Worm (Caenorhabditis elegans) whole organism, L4 larva: Measurements from ENCODE around the gene Y71H2B.8.

ENCODE experiments used
- F37D6.2 ChIP-seq: sonication (generic microtip); optimal IDR thresholded peaks from 2 replicates; lab custom pipeline; 2016; ENCODE audit warnings: mild to moderate bottlenecking, missing genetic modification characterization, missing compliant biosample characterization
- T20F7.1 ChIP-seq: fragments of 200-800 bp; sonication (Bioruptor generic); optimal IDR thresholded peaks from 2 replicates; lab custom pipeline; 2018; ENCODE audit warnings: mild to moderate bottlenecking, missing genetic modification characterization, missing compliant biosample characterization
- Y48G9A.11 ChIP-seq: fragments of 200-800 bp; sonication (Bioruptor generic); IDR thresholded peaks from 2 replicates; pipeline ENCODE4 v1.3.6; 2022; ENCODE audit warnings: missing genetic modification reagents, missing genetic modification characterization, missing compliant biosample characterization
- ZK337.2 ChIP-seq: fragments of 200-800 bp; sonication (Bioruptor generic); IDR thresholded peaks from 2 replicates; pipeline ENCODE4 v1.3.6; 2022; ENCODE audit warnings: missing genetic modification reagents, missing genetic modification characterization, missing compliant biosample characterization
- ZK546.5 ChIP-seq, 2 experiments: sonication (generic microtip); optimal IDR thresholded peaks; 2 replicates each; lab custom pipeline; 2017; ENCODE audit warnings: missing biosample characterization in 2 of 2, missing genetic modification characterization in 2 of 2
- aly-2 ChIP-seq: sonication (generic microtip); optimal IDR thresholded peaks from 2 replicates; lab custom pipeline; 2018; ENCODE audit warnings: missing biosample characterization, missing genetic modification characterization
- arid-1 ChIP-seq: fragments of 200-800 bp; sonication (Bioruptor generic); conservative IDR thresholded peaks from 2 replicates; pipeline ENCODE4 v1.3.6; 2022; ENCODE audit warnings: missing genetic modification reagents, missing genetic modification characterization, missing compliant biosample characterization
- ceh-32 ChIP-seq: sonication (generic microtip); optimal IDR thresholded peaks from 2 replicates; lab custom pipeline; 2016; ENCODE audit warnings: mild to moderate bottlenecking, missing genetic modification characterization, missing compliant biosample characterization; ENCODE audit not compliant: poor library complexity
- ctbp-1 ChIP-seq: fragments of 200-800 bp; sonication (Bioruptor generic); IDR thresholded peaks from 2 replicates; pipeline ENCODE4 v1.3.6; 2022; ENCODE audit warnings: missing genetic modification reagents, missing genetic modification characterization, missing compliant biosample characterization
- daf-12 ChIP-seq: fragments of 150-350 bp; optimal IDR thresholded peaks from 2 replicates; lab custom pipeline; 2014; ENCODE audit warnings: missing biosample characterization, missing genetic modification reagents, missing genetic modification characterization
- daf-16 ChIP-seq, 3 experiments: sonication (generic microtip); optimal IDR thresholded peaks; 2 replicates each; lab custom pipeline; 2016 to 2017; ENCODE audit warnings: missing genetic modification characterization in 3 of 3, missing genetic modification reagents in 3 of 3, mild to moderate bottlenecking in 2 of 3, missing compliant biosample characterization in 2 of 3, missing biosample characterization in 1 of 3, moderate library complexity in 1 of 3
- dpl-1 ChIP-seq: fragments of 150-350 bp; optimal IDR thresholded peaks from 2 replicates; lab custom pipeline; 2014; ENCODE audit warnings: missing biosample characterization, missing genetic modification reagents, missing genetic modification characterization
- duxl-1 ChIP-seq: sonication (generic microtip); optimal IDR thresholded peaks from 2 replicates; lab custom pipeline; 2016; ENCODE audit warnings: mild to moderate bottlenecking, missing genetic modification characterization, moderate library complexity, missing compliant biosample characterization; ENCODE audit not compliant: poor library complexity
- dve-1 ChIP-seq: sonication (generic microtip); optimal IDR thresholded peaks from 2 replicates; lab custom pipeline; 2017; ENCODE audit warnings: antibody characterized with exemption, mild to moderate bottlenecking, missing genetic modification characterization, missing compliant biosample characterization; ENCODE audit not compliant: insufficient read depth
- fos-1 ChIP-seq: fragments of 150-350 bp; optimal IDR thresholded peaks from 2 replicates; lab custom pipeline; 2014; ENCODE audit warnings: missing biosample characterization, missing genetic modification characterization
- gei-8 ChIP-seq: fragments of 200-800 bp; sonication (Bioruptor generic); optimal IDR thresholded peaks from 2 replicates; lab custom pipeline; 2018; ENCODE audit warnings: mild to moderate bottlenecking, missing genetic modification characterization, missing compliant biosample characterization
- hif-1 ChIP-seq, 2 experiments: sonication (generic microtip); optimal IDR thresholded peaks; 2 replicates each; lab custom pipeline; 2016 to 2017; ENCODE audit warnings: missing compliant biosample characterization in 2 of 2, missing genetic modification characterization in 2 of 2, missing genetic modification reagents in 2 of 2, missing genotype in 2 of 2, mild to moderate bottlenecking in 1 of 2
- hlh-30 ChIP-seq: sonication (generic microtip); optimal IDR thresholded peaks from 2 replicates; lab custom pipeline; 2017; ENCODE audit warnings: antibody characterized with exemption, mild to moderate bottlenecking, missing genetic modification characterization, missing compliant biosample characterization; ENCODE audit not compliant: insufficient read depth
- hmg-1.1 ChIP-seq: fragments of 200-800 bp; sonication (Bioruptor generic); IDR thresholded peaks from 2 replicates; pipeline ENCODE4 v1.3.6; 2022; ENCODE audit warnings: missing genetic modification reagents, missing genetic modification characterization, missing compliant biosample characterization
- jun-1 ChIP-seq: fragments of 150-350 bp; optimal IDR thresholded peaks from 2 replicates; lab custom pipeline; 2014; ENCODE audit warnings: missing biosample characterization, missing genetic modification reagents, missing genetic modification characterization
- lin-15B ChIP-seq: fragments of 150-350 bp; sonication (generic microtip); optimal IDR thresholded peaks from 3 replicates; lab custom pipeline; 2014; ENCODE audit warnings: missing biosample characterization, missing genetic modification characterization
- lin-39 ChIP-seq: fragments of 150-350 bp; optimal IDR thresholded peaks from 2 replicates; lab custom pipeline; 2014; ENCODE audit warnings: missing biosample characterization, missing genetic modification reagents, missing genetic modification characterization
- lsy-2 ChIP-seq, 2 experiments: fragments of 150-350 bp in 1 of 2; sonication (generic microtip) in 1 of 2; optimal IDR thresholded peaks; 2 replicates each; lab custom pipeline; 2014 to 2017; ENCODE audit warnings: missing biosample characterization in 2 of 2, missing genetic modification characterization in 2 of 2
- madf-5 ChIP-seq, 2 experiments: fragments of 200-800 bp; sonication (Bioruptor generic); IDR thresholded peaks; 2 replicates each; pipeline ENCODE4 v1.3.6; 2022; ENCODE audit warnings: missing compliant biosample characterization in 2 of 2, missing genetic modification characterization in 2 of 2
- mdl-1 ChIP-seq, 2 experiments: fragments of 150-350 bp in 1 of 2; sonication (generic microtip) in 1 of 2; optimal IDR thresholded peaks; 2 replicates each; lab custom pipeline; 2014 to 2017; ENCODE audit warnings: missing biosample characterization in 2 of 2, missing genetic modification characterization in 2 of 2
- mxl-2 ChIP-seq: fragments of 200-800 bp; sonication (Bioruptor generic); conservative IDR thresholded peaks from 2 replicates; pipeline ENCODE4 v1.3.6; 2022; ENCODE audit warnings: missing genetic modification reagents, missing genetic modification characterization, missing compliant biosample characterization
- mxl-3 ChIP-seq: fragments of 200-800 bp; sonication (Bioruptor generic); optimal IDR thresholded peaks from 2 replicates; lab custom pipeline; 2018; ENCODE audit warnings: mild to moderate bottlenecking, missing genetic modification characterization, missing compliant biosample characterization
- nhr-25 ChIP-seq: sonication (generic microtip); optimal IDR thresholded peaks from 2 replicates; lab custom pipeline; 2017; ENCODE audit warnings: missing genetic modification characterization, mild to moderate bottlenecking, missing compliant biosample characterization, antibody characterized with exemption, moderate library complexity, borderline replicate concordance; ENCODE audit not compliant: insufficient read depth
- nhr-76 ChIP-seq: fragments of 150-350 bp; optimal IDR thresholded peaks from 2 replicates; lab custom pipeline; 2014; ENCODE audit warnings: missing biosample characterization, missing genetic modification characterization
- php-3 ChIP-seq: fragments of 200-800 bp; sonication (Bioruptor generic); IDR thresholded peaks from 2 replicates; pipeline ENCODE4 v1.3.6; 2022; ENCODE audit warnings: missing genetic modification reagents, missing genetic modification characterization, missing compliant biosample characterization
- rbr-2 ChIP-seq: sonication (generic microtip); optimal IDR thresholded peaks from 2 replicates; lab custom pipeline; 2016; ENCODE audit warnings: missing genotype, missing genetic modification characterization, missing compliant biosample characterization
- skn-1 ChIP-seq: fragments of 150-350 bp; optimal IDR thresholded peaks from 2 replicates; lab custom pipeline; 2014; ENCODE audit warnings: missing biosample characterization, missing genetic modification characterization
- tag-97 ChIP-seq: fragments of 200-800 bp; sonication (Bioruptor generic); IDR thresholded peaks from 2 replicates; pipeline ENCODE4 v1.3.6; 2022; ENCODE audit warnings: missing genetic modification characterization, missing compliant biosample characterization
- unc-39 ChIP-seq: sonication (generic microtip); optimal IDR thresholded peaks from 2 replicates; lab custom pipeline; 2017; ENCODE audit warnings: missing biosample characterization, missing genetic modification characterization
- unc-62 ChIP-seq, 3 experiments: fragments of 150-350 bp in 1 of 3; sonication (generic microtip); optimal IDR thresholded peaks in 2 of 3; peaks in 1 of 3; 1 replicate in 1 of 3; 2 replicates in 2 of 3; lab custom pipeline; 2014 to 2017; ENCODE audit warnings: missing biosample characterization in 3 of 3, missing genetic modification characterization in 3 of 3, missing genetic modification reagents in 3 of 3, missing genotype in 1 of 3
- zfp-2 ChIP-seq: sonication (generic microtip); optimal IDR thresholded peaks from 2 replicates; lab custom pipeline; 2016; ENCODE audit warnings: mild to moderate bottlenecking, missing genetic modification characterization, missing compliant biosample characterization
- ztf-11 ChIP-seq: fragments of 150-350 bp; optimal IDR thresholded peaks from 2 replicates; lab custom pipeline; 2014; ENCODE audit warnings: missing biosample characterization, missing genetic modification characterization

Y71H2B.8 gene

ce11 chrIII:2616212-2616611 is 37.1 kb downstream of the Y71H2B.8 start:
- no peak for TF ChIP-seq ztf-11 (tag; lab: Kevin White, UChicago)
- TF ChIP-seq unc-62 (GFP tag; optimal IDR thresholded peaks at IDR 0.05 in 1 of 2; lab: Kevin White, UChicago): peak in 1 of 2 experiments; percentile 95
- TF ChIP-seq unc-62 (tag; optimal IDR thresholded peaks at IDR 0.05; lab: Kevin White, UChicago): no peak
- no peak for TF ChIP-seq hlh-30
- no peak for TF ChIP-seq hif-1 (tag; optimal IDR thresholded peaks at IDR 0.05; lab: Kevin White, UChicago)
- TF ChIP-seq hmg-1.1 (GFP tag; lab: Robert Waterston, UW): no peak

ce11 chrIII:2618663-2619062 is 39.6 kb downstream of the Y71H2B.8 start, which contains the start of gene Y71H2B.4:
Gene Y71H2B.4, plus strand, starts transcription at chrIII:2618963.
- no peak for TF ChIP-seq ZK546.5 (tag; optimal IDR thresholded peaks at IDR 0.05; lab: Kevin White, UChicago)
- no peak for TF ChIP-seq hmg-1.1 (GFP tag; lab: Robert Waterston, UW)
- no peak for TF ChIP-seq mxl-3 (GFP tag; lab: Kevin White, UChicago)
- no peak for TF ChIP-seq skn-1 (tag; lab: Kevin White, UChicago)
- no peak for TF ChIP-seq madf-5 (GFP tag; IDR thresholded peaks at IDR 0.05; lab: Robert Waterston, UW)
- TF ChIP-seq lin-15B (tag; lab: Kevin White, UChicago): no peak
- no peak for TF ChIP-seq daf-12 (tag; lab: Kevin White, UChicago)
- TF ChIP-seq dve-1 (tag; lab: Kevin White, UChicago): no peak
- TF ChIP-seq jun-1 (tag; lab: Kevin White, UChicago): no peak
- no peak for TF ChIP-seq Y48G9A.11 (GFP tag; lab: Robert Waterston, UW)
- TF ChIP-seq mdl-1 (tag; optimal IDR thresholded peaks at IDR 0.05; lab: Kevin White, UChicago): no peak

- peak in 1 of 2 experiments; percentile 24 for TF ChIP-seq lsy-2 (tag; optimal IDR thresholded peaks at IDR 0.05; lab: Kevin White, UChicago)
- no peak for TF ChIP-seq daf-16 (GFP tag; optimal IDR thresholded peaks at IDR 0.05; lab: Kevin White, UChicago)
- TF ChIP-seq daf-16 (tag; optimal IDR thresholded peaks at IDR 0.05; lab: Kevin White, UChicago): peak; percentile 15
- peak; percentile 1 for TF ChIP-seq dve-1 (tag; lab: Kevin White, UChicago)
- no peak for TF ChIP-seq nhr-76 (tag; lab: Kevin White, UChicago)
- no peak for TF ChIP-seq T20F7.1
- no peak for TF ChIP-seq mxl-2
- TF ChIP-seq dpl-1: peak; percentile 19
- TF ChIP-seq, all 104 proteins: peak for 4
Observed at ce11 chrIII:2619559-2619958, 40.5 kb downstream of the Y71H2B.8 start, which contains the start of gene ppfr-4. Gene ppfr-4, plus strand, starts transcription at chrIII:2619936.

ce11 chrIII:2622870-2623269 is 43.8 kb downstream of the Y71H2B.8 start, which contains the start of gene Y71H2B.2:
Gene Y71H2B.2, plus strand, starts transcription at chrIII:2623170.
- TF ChIP-seq php-3 (GFP tag; lab: Robert Waterston, UW) (no peak), zfp-2 (no peak), daf-12 (tag; lab: Kevin White, UChicago) (no peak), arid-1 (no peak), fos-1 (tag; lab: Kevin White, UChicago) (no peak), F37D6.2 (tag; lab: Kevin White, UChicago) (no peak), aly-2 (tag; lab: Kevin White, UChicago) (no peak), ZK337.2 (GFP tag; lab: Robert Waterston, UW) (no peak), rbr-2 (tag; lab: Kevin White, UChicago) (no peak), daf-16 (GFP tag; optimal IDR thresholded peaks at IDR 0.05; lab: Kevin White, UChicago) (no peak), daf-16 (tag; optimal IDR thresholded peaks at IDR 0.05; lab: Kevin White, UChicago) (no peak), nhr-25 (tag; lab: Kevin White, UChicago) (no peak), gei-8 (GFP tag; lab: Kevin White, UChicago) (no peak), lin-39 (tag; lab: Kevin White, UChicago) (no peak), tag-97 (GFP tag; lab: Robert Waterston, UW) (no peak), ctbp-1 (GFP tag; lab: Robert Waterston, UW) (no peak), unc-39 (tag; lab: Kevin White, UChicago) (no peak), duxl-1 (tag; lab: Kevin White, UChicago) (no peak), ceh-32 (tag; lab: Kevin White, UChicago) (no peak)
